Worm (Caenorhabditis elegans) whole organism, L2 larva: Measurements from ENCODE around the gene ttbk-3.

Source experiments
- Y55F3AM.14 ChIP-seq: fragments of 200-800 bp; sonication (Bioruptor generic); optimal IDR thresholded peaks from 2 replicates; lab custom pipeline; 2018; ENCODE audit warnings: mild to moderate bottlenecking, missing genetic modification characterization, missing compliant biosample characterization
- ZK546.5 ChIP-seq: sonication (generic microtip); optimal IDR thresholded peaks from 2 replicates; lab custom pipeline; 2017; ENCODE audit warnings: missing biosample characterization, missing genetic modification characterization
- ceh-82 ChIP-seq: fragments of 150-350 bp; optimal IDR thresholded peaks from 2 replicates; lab custom pipeline; 2014; ENCODE audit warnings: missing biosample characterization, missing genetic modification characterization
- egl-27 ChIP-seq: sonication (generic microtip); optimal IDR thresholded peaks from 3 replicates; lab custom pipeline; 2017; ENCODE audit warnings: missing biosample characterization, missing genetic modification reagents, missing genetic modification characterization
- lin-39 ChIP-seq: fragments of 150-350 bp; optimal IDR thresholded peaks from 2 replicates; lab custom pipeline; 2014; ENCODE audit warnings: missing biosample characterization, missing genetic modification reagents, missing genetic modification characterization
- nhr-21 ChIP-seq: fragments of 150-350 bp; optimal IDR thresholded peaks from 2 replicates; lab custom pipeline; 2014; ENCODE audit warnings: missing biosample characterization, missing genetic modification characterization
- nhr-77 ChIP-seq: fragments of 150-350 bp; optimal IDR thresholded peaks from 2 replicates; lab custom pipeline; 2014; ENCODE audit warnings: missing biosample characterization, missing genetic modification characterization
- sem-4 ChIP-seq: fragments of 150-350 bp; optimal IDR thresholded peaks from 2 replicates; lab custom pipeline; 2014; ENCODE audit warnings: missing biosample characterization, missing genetic modification reagents, missing genetic modification characterization
- skn-1 ChIP-seq: sonication (generic microtip); optimal IDR thresholded peaks from 2 replicates; lab custom pipeline; 2017; ENCODE audit warnings: missing biosample characterization, missing genetic modification characterization
- sma-9 ChIP-seq, 2 experiments: fragments of 150-350 bp in 1 of 2; sonication (generic microtip) in 1 of 2; optimal IDR thresholded peaks; 2 replicates each; lab custom pipeline; 2014 to 2016; ENCODE audit warnings: missing genetic modification characterization in 2 of 2, mild to moderate bottlenecking in 1 of 2, missing biosample characterization in 1 of 2, missing compliant biosample characterization in 1 of 2, missing genetic modification reagents in 1 of 2, moderate library complexity in 1 of 2
- unc-39 ChIP-seq: fragments of 150-350 bp; optimal IDR thresholded peaks from 2 replicates; lab custom pipeline; 2014; ENCODE audit warnings: missing biosample characterization, missing genetic modification characterization
- unc-62 ChIP-seq: fragments of 150-350 bp; optimal IDR thresholded peaks from 2 replicates; lab custom pipeline; 2014; ENCODE audit warnings: missing biosample characterization, missing genetic modification reagents, missing genetic modification characterization
- zag-1 ChIP-seq: fragments of 150-350 bp; optimal IDR thresholded peaks from 2 replicates; lab custom pipeline; 2014; ENCODE audit warnings: missing biosample characterization, missing genetic modification characterization
- ztf-4 ChIP-seq: fragments of 150-350 bp; optimal IDR thresholded peaks from 2 replicates; lab custom pipeline; 2014; ENCODE audit warnings: missing biosample characterization, missing genetic modification characterization

- TF ChIP-seq unc-62 (no peak), nhr-77 (tag; lab: Kevin White, UChicago) (no peak), sem-4 (tag; lab: Kevin White, UChicago) (no peak), nhr-21 (tag; lab: Kevin White, UChicago) (no peak), ZK546.5 (tag; lab: Kevin White, UChicago) (no peak), Y55F3AM.14 (GFP tag; lab: Kevin White, UChicago) (no peak), sma-9 (GFP tag; optimal IDR thresholded peaks at IDR 0.05; lab: Kevin White, UChicago) (no peak), sma-9 (tag; optimal IDR thresholded peaks at IDR 0.05; lab: Kevin White, UChicago) (no peak), ceh-82 (tag; lab: Kevin White, UChicago) (no peak), lin-39 (tag; lab: Kevin White, UChicago) (no peak), egl-27 (tag; lab: Kevin White, UChicago) (no peak), ztf-4 (tag; lab: Kevin White, UChicago) (no peak), skn-1 (tag; lab: Kevin White, UChicago) (no peak), zag-1 (no peak), unc-39 (tag; lab: Kevin White, UChicago) (no peak)
These were observed 25.0 kb downstream of the ttbk-3 start, which contains the start of the genes K07F5.15 and K07F5.22 for ce11 chrIV:9864778-9865177.
